Fruit fly (Drosophila melanogaster) whole organism, embryonic: ENCODE measurements around the gene Tim17b2.

Source experiments
- ATbp ChIP-seq: fragments of 200-800 bp; sonication (Bioruptor generic); optimal IDR thresholded peaks from 2 replicates; lab custom pipeline; 2017; ENCODE audit warnings: missing biosample characterization, mild to moderate bottlenecking, missing genetic modification characterization, missing genetic modification reagents
- B-H1 ChIP-seq: fragments of 200-800 bp; sonication (Bioruptor generic); IDR thresholded peaks from 3 replicates; pipeline ENCODE4 v1.3.6; 2022; ENCODE audit warnings: missing biosample characterization, missing genetic modification characterization
- CG11504 ChIP-seq: fragments of 200-800 bp; sonication (Bioruptor generic); optimal IDR thresholded peaks from 3 replicates; lab custom pipeline; 2019; ENCODE audit warnings: missing biosample characterization, mild to moderate bottlenecking, missing genetic modification characterization, moderate library complexity
- CG11696 ChIP-seq: fragments of 200-800 bp; sonication (Bioruptor generic); IDR thresholded peaks from 2 replicates; pipeline ENCODE4 v1.3.6; 2022; ENCODE audit warnings: missing biosample characterization, missing genetic modification characterization
- CG12104 ChIP-seq: fragments of 200-800 bp; sonication (Bioruptor generic); optimal IDR thresholded peaks from 3 replicates; lab custom pipeline; 2016; ENCODE audit warnings: missing biosample characterization, missing genetic modification characterization
- CG12299 ChIP-seq: fragments of 200-800 bp; sonication (Bioruptor generic); optimal IDR thresholded peaks from 2 replicates; lab custom pipeline; 2018; ENCODE audit warnings: missing biosample characterization, mild to moderate bottlenecking, missing genetic modification characterization
- CG12744 ChIP-seq: fragments of 200-800 bp; sonication (Bioruptor generic); optimal IDR thresholded peaks from 2 replicates; lab custom pipeline; 2016; ENCODE audit warnings: missing biosample characterization, missing genetic modification characterization
- CG13287 ChIP-seq: fragments of 200-800 bp; sonication (Bioruptor generic); IDR thresholded peaks from 2 replicates; pipeline ENCODE4 v1.3.6; 2022; ENCODE audit warnings: missing biosample characterization, missing genetic modification characterization; ENCODE audit not compliant: partially characterized antibody
- CG15601 ChIP-seq: fragments of 200-800 bp; sonication (Bioruptor generic); optimal IDR thresholded peaks from 3 replicates; lab custom pipeline; 2019; ENCODE audit warnings: missing biosample characterization, mild to moderate bottlenecking, missing genetic modification characterization, moderate library complexity
- CG16815 ChIP-seq: fragments of 200-800 bp; sonication (Bioruptor generic); optimal IDR thresholded peaks from 3 replicates; lab custom pipeline; 2017; ENCODE audit warnings: missing biosample characterization, mild to moderate bottlenecking, missing genetic modification characterization
- CG17612 ChIP-seq: fragments of 200-800 bp; sonication (Bioruptor generic); IDR thresholded peaks from 2 replicates; pipeline ENCODE4 v1.3.6; 2022; ENCODE audit warnings: missing biosample characterization, missing genetic modification characterization
- CG17802 ChIP-seq: fragments of 200-800 bp; sonication (Bioruptor generic); optimal IDR thresholded peaks from 2 replicates; lab custom pipeline; 2018; ENCODE audit warnings: missing biosample characterization, mild to moderate bottlenecking, missing genetic modification characterization, moderate library complexity
- CG31441 ChIP-seq: fragments of 200-800 bp; sonication (Bioruptor generic); IDR thresholded peaks from 2 replicates; pipeline ENCODE4 v1.3.6; 2022; ENCODE audit warnings: missing biosample characterization, missing genetic modification characterization
- CG32772 ChIP-seq: fragments of 200-800 bp; sonication (Bioruptor generic); IDR thresholded peaks from 2 replicates; pipeline ENCODE4 v1.3.6; 2022; ENCODE audit warnings: missing biosample characterization, missing genetic modification characterization
- CG3407 ChIP-seq: fragments of 200-800 bp; sonication (Bioruptor generic); optimal IDR thresholded peaks from 2 replicates; lab custom pipeline; 2018; ENCODE audit warnings: missing biosample characterization, mild to moderate bottlenecking, missing genetic modification characterization
- CG4617 ChIP-seq: fragments of 200-800 bp; sonication (Bioruptor generic); optimal IDR thresholded peaks from 3 replicates; lab custom pipeline; 2016; ENCODE audit warnings: missing biosample characterization, missing genetic modification characterization, borderline replicate concordance
- CG4730 ChIP-seq: fragments of 200-800 bp; sonication (Bioruptor generic); IDR thresholded peaks from 2 replicates; pipeline ENCODE4 v1.3.6; 2022; ENCODE audit warnings: missing biosample characterization, missing genetic modification characterization
- CG6272 ChIP-seq: fragments of 200-800 bp; sonication (Bioruptor generic); IDR thresholded peaks from 2 replicates; pipeline ENCODE4 v1.3.6; 2022; ENCODE audit warnings: missing biosample characterization, missing genetic modification characterization
- CG6854 ChIP-seq: fragments of 200-800 bp; sonication (Bioruptor generic); optimal IDR thresholded peaks from 3 replicates; lab custom pipeline; 2017; ENCODE audit warnings: missing biosample characterization, mild to moderate bottlenecking, missing genetic modification characterization
- CG7556 ChIP-seq: fragments of 200-800 bp; sonication (Bioruptor generic); optimal IDR thresholded peaks from 2 replicates; lab custom pipeline; 2017; ENCODE audit warnings: missing biosample characterization, mild to moderate bottlenecking, missing genetic modification characterization
- CG9876 ChIP-seq: fragments of 200-800 bp; sonication (Bioruptor generic); optimal IDR thresholded peaks from 2 replicates; lab custom pipeline; 2016; ENCODE audit warnings: missing biosample characterization, missing genetic modification characterization
- Gsc ChIP-seq: fragments of 200-800 bp; sonication (Bioruptor generic); IDR thresholded peaks from 2 replicates; pipeline ENCODE4 v1.3.6; 2022; ENCODE audit warnings: missing biosample characterization, missing genetic modification characterization
- HLH4C ChIP-seq: fragments of 200-800 bp; sonication (Bioruptor generic); IDR thresholded peaks from 3 replicates; pipeline ENCODE4 v1.3.6; 2022; ENCODE audit warnings: missing biosample characterization, missing genetic modification characterization; ENCODE audit not compliant: partially characterized antibody
- Hmr ChIP-seq: fragments of 200-800 bp; sonication (Bioruptor generic); optimal IDR thresholded peaks from 3 replicates; lab custom pipeline; 2017; ENCODE audit warnings: mild to moderate bottlenecking, missing biosample characterization, missing genetic modification reagents, missing genetic modification characterization
- MTF-1 ChIP-seq: fragments of 200-800 bp; sonication (Bioruptor generic); optimal IDR thresholded peaks from 2 replicates; lab custom pipeline; 2018; ENCODE audit warnings: missing biosample characterization, mild to moderate bottlenecking, missing genetic modification characterization, borderline replicate concordance
- Oaz ChIP-seq: fragments of 200-800 bp; sonication (Bioruptor generic); IDR thresholded peaks from 2 replicates; pipeline ENCODE4 v1.3.6; 2022; ENCODE audit warnings: missing biosample characterization, missing genetic modification characterization
- Oli ChIP-seq: fragments of 200-800 bp; sonication (Bioruptor generic); optimal IDR thresholded peaks from 2 replicates; lab custom pipeline; 2018; ENCODE audit warnings: missing biosample characterization, mild to moderate bottlenecking, missing genetic modification characterization, moderate library complexity
- Poxn ChIP-seq: fragments of 200-800 bp; sonication (Bioruptor generic); IDR thresholded peaks from 2 replicates; pipeline ENCODE4 v1.3.6; 2022; ENCODE audit warnings: missing biosample characterization, missing genetic modification characterization
- Ptx1 ChIP-seq: fragments of 200-800 bp; sonication (Bioruptor generic); IDR thresholded peaks from 2 replicates; pipeline ENCODE4 v1.3.6; 2022; ENCODE audit warnings: missing biosample characterization, missing genetic modification characterization
- Tbp ChIP-seq: fragments of >200 bp; optimal IDR thresholded peaks from 2 replicates; lab custom pipeline; 2018; ENCODE audit warnings: missing biosample characterization, missing genetic modification characterization
- Vsx1 ChIP-seq: fragments of 200-800 bp; sonication (Bioruptor generic); optimal IDR thresholded peaks from 2 replicates; lab custom pipeline; 2017; ENCODE audit warnings: missing biosample characterization, mild to moderate bottlenecking, missing genetic modification characterization, missing genetic modification reagents
- amos ChIP-seq: fragments of 200-800 bp; sonication (Bioruptor generic); IDR thresholded peaks from 2 replicates; pipeline ENCODE4 v1.3.6; 2022; ENCODE audit warnings: missing biosample characterization, missing genetic modification characterization; ENCODE audit not compliant: partially characterized antibody
- br ChIP-seq: fragments of >200 bp; optimal IDR thresholded peaks from 2 replicates; lab custom pipeline; 2017
- cad ChIP-seq: fragments of >200 bp; optimal IDR thresholded peaks from 2 replicates; lab custom pipeline; 2017; ENCODE audit warnings: missing biosample characterization, missing genetic modification characterization
- cato ChIP-seq: fragments of 200-800 bp; sonication (Bioruptor generic); optimal IDR thresholded peaks from 2 replicates; lab custom pipeline; 2016; ENCODE audit warnings: missing biosample characterization, missing genetic modification characterization, borderline replicate concordance
- cg ChIP-seq: fragments of 200-800 bp; sonication (Bioruptor generic); optimal IDR thresholded peaks from 3 replicates; lab custom pipeline; 2019; ENCODE audit warnings: missing biosample characterization, mild to moderate bottlenecking, missing genetic modification characterization, moderate library complexity
- crol ChIP-seq: fragments of 200-800 bp; sonication (Bioruptor generic); IDR thresholded peaks from 2 replicates; pipeline ENCODE4 v1.3.6; 2022; ENCODE audit warnings: missing biosample characterization, missing genetic modification characterization
- dmrt11E ChIP-seq: fragments of 200-800 bp; sonication (Bioruptor generic); optimal IDR thresholded peaks from 3 replicates; lab custom pipeline; 2018; ENCODE audit warnings: missing biosample characterization, mild to moderate bottlenecking, missing genetic modification characterization, moderate library complexity
- ewg ChIP-seq: fragments of 200-800 bp; sonication (Bioruptor generic); optimal IDR thresholded peaks from 3 replicates; lab custom pipeline; 2017; ENCODE audit warnings: mild to moderate bottlenecking, missing biosample characterization, missing genetic modification reagents, missing genetic modification characterization
- gcm ChIP-seq: fragments of 200-800 bp; sonication (Bioruptor generic); optimal IDR thresholded peaks from 2 replicates; lab custom pipeline; 2019; ENCODE audit warnings: missing biosample characterization, mild to moderate bottlenecking, missing genetic modification characterization, moderate library complexity
- gsb ChIP-seq: fragments of 200-800 bp; sonication (Bioruptor generic); IDR thresholded peaks from 2 replicates; pipeline ENCODE4 v1.3.6; 2022; ENCODE audit warnings: missing biosample characterization, missing genetic modification characterization
- hb ChIP-seq: fragments of 200-800 bp; sonication (Bioruptor generic); IDR thresholded peaks from 3 replicates; pipeline ENCODE4 v1.3.6; 2022; ENCODE audit warnings: missing biosample characterization, missing genetic modification characterization; ENCODE audit not compliant: partially characterized antibody
- her ChIP-seq: fragments of 200-800 bp; sonication (Bioruptor generic); optimal IDR thresholded peaks from 2 replicates; lab custom pipeline; 2016; ENCODE audit warnings: missing biosample characterization, missing genetic modification characterization
- mld ChIP-seq: fragments of 200-800 bp; sonication (Bioruptor generic); IDR thresholded peaks from 3 replicates; pipeline ENCODE4 v1.3.6; 2022; ENCODE audit warnings: missing biosample characterization, missing genetic modification characterization; ENCODE audit not compliant: partially characterized antibody
- nerfin-2 ChIP-seq: fragments of 200-800 bp; sonication (Bioruptor generic); IDR thresholded peaks from 2 replicates; pipeline ENCODE4 v1.3.6; 2022; ENCODE audit warnings: missing biosample characterization, missing genetic modification characterization; ENCODE audit not compliant: partially characterized antibody
- odd ChIP-seq: fragments of 200-800 bp; sonication (Bioruptor generic); optimal IDR thresholded peaks from 2 replicates; lab custom pipeline; 2017; ENCODE audit warnings: missing biosample characterization, mild to moderate bottlenecking, missing genetic modification characterization
- pnt ChIP-seq: fragments of 200-800 bp; sonication (Bioruptor generic); optimal IDR thresholded peaks from 3 replicates; lab custom pipeline; 2016; ENCODE audit warnings: missing biosample characterization, missing genetic modification characterization
- zf30C ChIP-seq: fragments of 200-800 bp; sonication (Bioruptor generic); optimal IDR thresholded peaks from 3 replicates; lab custom pipeline; 2018; ENCODE audit warnings: missing biosample characterization, mild to moderate bottlenecking, missing genetic modification characterization

Gene Tim17b2

dm6 chr2L:15498885-15499696, 14.6 kb downstream of the Tim17b2 start, which contains the start of gene lace (continued):
- peak; percentile 14; the same call in 1 of the 2 replicates for TF ChIP-seq crol (GFP tag; lab: Robert Waterston, UW)
- peak; percentile 33 for TF ChIP-seq odd (GFP tag; lab: Kevin White, UChicago)
- no peak for TF ChIP-seq CG6854 (GFP tag; lab: Kevin White, UChicago)
- peak; percentile 76 for TF ChIP-seq zf30C (GFP tag; lab: Kevin White, UChicago)
- peak; percentile 68 for TF ChIP-seq CG12104
- peak; percentile 79 for TF ChIP-seq Ptx1 (GFP tag; lab: Robert Waterston, UW)
- TF ChIP-seq Tbp (GFP tag; lab: Kevin White, UChicago): no peak
- peak; percentile 68 for TF ChIP-seq CG16815
- peak; percentile 29; the same call in 1 of the 2 replicates for TF ChIP-seq CG31441
- TF ChIP-seq CG9876 (GFP tag; lab: Kevin White, UChicago): peak; percentile 93
- TF ChIP-seq CG12744: peak; percentile 45
- TF ChIP-seq Oaz (GFP tag; lab: Robert Waterston, UW): peak; percentile 76
- TF ChIP-seq dmrt11E (tag; lab: Kevin White, UChicago): peak; percentile 67
- peak; percentile 85 for TF ChIP-seq CG15601 (tag; lab: Kevin White, UChicago)
- peak; percentile 74 for TF ChIP-seq CG32772
- TF ChIP-seq ewg (GFP tag; lab: Kevin White, UChicago): peak; percentile 78
- peak; percentile 87 for TF ChIP-seq CG3407 (GFP tag; lab: Kevin White, UChicago)
- no peak for TF ChIP-seq cg
- peak; percentile 55; the same call in 1 of the 2 replicates for TF ChIP-seq CG17612
- no peak for TF ChIP-seq Gsc (GFP tag; lab: Robert Waterston, UW)
- peak; percentile 63 for TF ChIP-seq CG4730 (GFP tag; lab: Robert Waterston, UW)
- peak; percentile 51 for TF ChIP-seq CG4617 (GFP tag; lab: Kevin White, UChicago)
- TF ChIP-seq gsb (GFP tag; lab: Robert Waterston, UW): peak; percentile 76
- TF ChIP-seq cato (GFP tag; lab: Kevin White, UChicago): peak; percentile 70
- TF ChIP-seq her (GFP tag; lab: Kevin White, UChicago): peak; percentile 79
- TF ChIP-seq HLH4C: 0 out of 3 replicates have a peak, but pooled peaks have one; percentile 31
- TF ChIP-seq CG7556 (GFP tag; lab: Kevin White, UChicago): peak; percentile 54
- peak; percentile 46 for TF ChIP-seq CG12299
- TF ChIP-seq nerfin-2 (GFP tag; lab: Robert Waterston, UW): no peak
- TF ChIP-seq CG11504 (tag; lab: Kevin White, UChicago): peak; percentile 73
- peak; percentile 54; the same call in 1 of the 3 replicates for TF ChIP-seq B-H1 (GFP tag; lab: Robert Waterston, UW)
- TF ChIP-seq mld (GFP tag; lab: Robert Waterston, UW): no peak
- TF ChIP-seq Oli (tag; lab: Kevin White, UChicago): peak; percentile 42
- peak; percentile 42; the same call in 1 of the 2 replicates for TF ChIP-seq amos
- TF ChIP-seq cad (GFP tag; lab: Kevin White, UChicago): peak; percentile 51
- peak; percentile 33 for TF ChIP-seq gcm (GFP tag; lab: Kevin White, UChicago)
- peak; percentile 22; the same call in 1 of the 2 replicates for TF ChIP-seq CG13287 (GFP tag; lab: Robert Waterston, UW)
- TF ChIP-seq MTF-1: peak; percentile 82
- TF ChIP-seq Hmr (GFP tag; lab: Kevin White, UChicago): peak; percentile 96
- TF ChIP-seq CG6272 (GFP tag; lab: Robert Waterston, UW): peak; percentile 64
- peak; percentile 48 for TF ChIP-seq Poxn
- TF ChIP-seq CG11696 (GFP tag; lab: Robert Waterston, UW): peak; percentile 67
- TF ChIP-seq CG17802: peak; percentile 71
- TF ChIP-seq br (lab: Kevin White, UChicago): no peak
- TF ChIP-seq hb (GFP tag; lab: Robert Waterston, UW): no peak
- peak; percentile 80 for TF ChIP-seq Vsx1
- peak; percentile 63 for TF ChIP-seq pnt (GFP tag; lab: Kevin White, UChicago)
- TF ChIP-seq ATbp (GFP tag; lab: Kevin White, UChicago): peak; percentile 56
